Fruit fly (Drosophila melanogaster) whole organism: Measurements from ENCODE around the gene Ets96B.

Experiments used
- EcR ChIP-seq, 2 experiments: fragments of >200 bp; optimal IDR thresholded peaks; 2 replicates each; lab custom pipeline; 2017; ENCODE audit warnings: missing biosample characterization in 2 of 2, missing genetic modification characterization in 2 of 2, missing genetic modification reagents in 2 of 2
- usp ChIP-seq: fragments of >200 bp; optimal IDR thresholded peaks from 2 replicates; lab custom pipeline; 2017; ENCODE audit warnings: missing biosample characterization, missing genetic modification characterization, mixed read lengths

dm6 chr3R:24764971-24765370 is 22.9 kb upstream of the Ets96B start, which contains the start of gene AstA:
- TF ChIP-seq EcR (GFP tag; optimal IDR thresholded peaks at IDR 0.05; lab: Kevin White, UChicago): no peak
- TF ChIP-seq usp (GFP tag; lab: Kevin White, UChicago): no peak
